Worm (Caenorhabditis elegans) whole organism, young adult: ENCODE results near the gene F40G12.9.

ENCODE experiments used
- B0336.3 ChIP-seq: fragments of 200-800 bp; sonication (Bioruptor generic); IDR thresholded peaks from 2 replicates; pipeline ENCODE4 v1.3.6; 2022; ENCODE audit warnings: missing genetic modification characterization, missing compliant biosample characterization
- C17E4.6 ChIP-seq: fragments of 200-800 bp; sonication (Bioruptor generic); IDR thresholded peaks from 2 replicates; pipeline ENCODE4 v1.3.6; 2022; ENCODE audit warnings: missing genetic modification reagents, missing genetic modification characterization, missing compliant biosample characterization
- F22D6.2 ChIP-seq: sonication (generic microtip); optimal IDR thresholded peaks from 2 replicates; lab custom pipeline; 2016; ENCODE audit warnings: mild to moderate bottlenecking, missing genetic modification characterization, missing compliant biosample characterization
- F23B12.7 ChIP-seq: sonication (generic microtip); optimal IDR thresholded peaks from 2 replicates; lab custom pipeline; 2017; ENCODE audit warnings: missing genetic modification characterization, mild to moderate bottlenecking, missing compliant biosample characterization, antibody characterized with exemption, moderate library complexity; ENCODE audit not compliant: insufficient read depth
- T07F8.4 ChIP-seq: sonication (generic microtip); optimal IDR thresholded peaks from 2 replicates; lab custom pipeline; 2016; ENCODE audit warnings: mild to moderate bottlenecking, missing genetic modification characterization, moderate library complexity, missing compliant biosample characterization
- Y56A3A.18 ChIP-seq: fragments of 200-800 bp; sonication (Bioruptor generic); IDR thresholded peaks from 2 replicates; pipeline ENCODE4 v1.3.6; 2022; ENCODE audit warnings: missing genetic modification reagents, missing genetic modification characterization, missing compliant biosample characterization
- ZK185.1 ChIP-seq: sonication (generic microtip); optimal IDR thresholded peaks from 2 replicates; lab custom pipeline; 2016; ENCODE audit warnings: mild to moderate bottlenecking, missing genetic modification characterization, missing compliant biosample characterization; ENCODE audit not compliant: poor library complexity, severe bottlenecking
- akir-1 ChIP-seq: fragments of 200-800 bp; sonication (Bioruptor generic); optimal IDR thresholded peaks from 2 replicates; lab custom pipeline; 2018; ENCODE audit warnings: mild to moderate bottlenecking, missing genetic modification characterization, moderate library complexity, missing compliant biosample characterization
- attf-3 ChIP-seq: fragments of 200-800 bp; sonication (Bioruptor generic); conservative IDR thresholded peaks from 2 replicates; pipeline ENCODE4 v1.3.6; 2022; ENCODE audit warnings: missing genetic modification reagents, missing genetic modification characterization, missing compliant biosample characterization
- attf-6 ChIP-seq: fragments of 200-800 bp; sonication (Bioruptor generic); IDR thresholded peaks from 2 replicates; pipeline ENCODE4 v1.3.6; 2022; ENCODE audit warnings: missing genetic modification reagents, missing genetic modification characterization, missing compliant biosample characterization
- bed-1 ChIP-seq: fragments of 200-800 bp; sonication (Bioruptor generic); IDR thresholded peaks from 2 replicates; pipeline ENCODE4 v1.3.6; 2022; ENCODE audit warnings: missing genetic modification reagents, missing genetic modification characterization, missing compliant biosample characterization
- cebp-1 ChIP-seq, 2 experiments: fragments of 200-800 bp in 1 of 2; sonication (Bioruptor generic) in 1 of 2; sonication (generic microtip) in 1 of 2; IDR thresholded peaks in 1 of 2; optimal IDR thresholded peaks in 1 of 2; 2 replicates each; pipeline versions ENCODE4 v1.3.6 to Lab custom; 2017 to 2022; ENCODE audit warnings: missing compliant biosample characterization in 2 of 2, missing genetic modification characterization in 2 of 2, mild to moderate bottlenecking in 1 of 2, missing genetic modification reagents in 1 of 2, moderate library complexity in 1 of 2
- cebp-2 ChIP-seq: fragments of 200-800 bp; sonication (Bioruptor generic); IDR thresholded peaks from 2 replicates; pipeline ENCODE4 v1.3.6; 2022; ENCODE audit warnings: missing genetic modification characterization, missing compliant biosample characterization
- ceh-100 ChIP-seq: fragments of 200-800 bp; sonication (Bioruptor generic); IDR thresholded peaks from 2 replicates; pipeline ENCODE4 v1.3.6; 2022; ENCODE audit warnings: missing genetic modification reagents, missing genetic modification characterization, missing compliant biosample characterization
- egrh-3 ChIP-seq: fragments of 200-800 bp; sonication (Bioruptor generic); IDR thresholded peaks from 2 replicates; pipeline ENCODE4 v1.3.6; 2022; ENCODE audit warnings: missing genetic modification reagents, missing genetic modification characterization, missing compliant biosample characterization
- ekl-4 ChIP-seq: fragments of 200-800 bp; sonication (Bioruptor generic); IDR thresholded peaks from 2 replicates; pipeline ENCODE4 v1.3.6; 2022; ENCODE audit warnings: missing genetic modification reagents, missing genetic modification characterization, missing compliant biosample characterization
- ets-4 ChIP-seq: fragments of 200-800 bp; sonication (Bioruptor generic); optimal IDR thresholded peaks from 2 replicates; lab custom pipeline; 2018; ENCODE audit warnings: mild to moderate bottlenecking, missing genetic modification characterization, missing compliant biosample characterization
- fkh-3 ChIP-seq: sonication (generic microtip); optimal IDR thresholded peaks from 2 replicates; lab custom pipeline; 2016; ENCODE audit warnings: mild to moderate bottlenecking, missing genetic modification characterization, missing compliant biosample characterization
- hlh-26 ChIP-seq: fragments of 200-800 bp; sonication (Bioruptor generic); conservative IDR thresholded peaks from 2 replicates; pipeline ENCODE4 v1.3.6; 2022; ENCODE audit warnings: missing genetic modification reagents, missing genetic modification characterization, missing compliant biosample characterization
- hmg-1.2 ChIP-seq: fragments of 200-800 bp; sonication (Bioruptor generic); IDR thresholded peaks from 2 replicates; pipeline ENCODE4 v1.3.6; 2022; ENCODE audit warnings: missing genetic modification reagents, missing genetic modification characterization, missing compliant biosample characterization
- hmg-20 ChIP-seq: fragments of 200-800 bp; sonication (Bioruptor generic); IDR thresholded peaks from 2 replicates; pipeline ENCODE4 v1.3.6; 2022; ENCODE audit warnings: missing genetic modification reagents, missing genetic modification characterization, missing compliant biosample characterization
- lin-35 ChIP-seq, 3 experiments: fragments of 150-350 bp in 2 of 3; sonication (generic microtip) in 1 of 3; optimal IDR thresholded peaks; 2 replicates each; lab custom pipeline; 2014 to 2018; ENCODE audit warnings: missing biosample characterization in 3 of 3, missing genetic modification characterization in 3 of 3, missing genetic modification reagents in 3 of 3
- lin-40 ChIP-seq: sonication (generic microtip); optimal IDR thresholded peaks from 2 replicates; lab custom pipeline; 2016; ENCODE audit warnings: missing genetic modification characterization, mild to moderate bottlenecking, missing compliant biosample characterization, missing genotype, missing genetic modification reagents
- madf-6 ChIP-seq: fragments of 200-800 bp; sonication (Bioruptor generic); IDR thresholded peaks from 2 replicates; pipeline ENCODE4 v1.3.6; 2022; ENCODE audit warnings: missing genetic modification reagents, missing genetic modification characterization, missing compliant biosample characterization
- madf-8 ChIP-seq: fragments of 200-800 bp; sonication (Bioruptor generic); conservative IDR thresholded peaks from 2 replicates; pipeline ENCODE4 v1.3.6; 2022; ENCODE audit warnings: missing genetic modification reagents, missing genetic modification characterization, missing compliant biosample characterization
- mcd-1 ChIP-seq: fragments of 200-800 bp; sonication (Bioruptor generic); IDR thresholded peaks from 2 replicates; pipeline ENCODE4 v1.3.6; 2022; ENCODE audit warnings: missing genetic modification reagents, missing genetic modification characterization, missing compliant biosample characterization
- nfya-1 ChIP-seq: sonication (generic microtip); optimal IDR thresholded peaks from 2 replicates; lab custom pipeline; 2017; ENCODE audit warnings: antibody characterized with exemption, missing compliant biosample characterization, missing genetic modification characterization, borderline replicate concordance; ENCODE audit not compliant: insufficient read depth
- nhr-120 ChIP-seq: fragments of 200-800 bp; sonication (Bioruptor generic); IDR thresholded peaks from 2 replicates; pipeline ENCODE4 v1.3.6; 2022; ENCODE audit warnings: missing genetic modification characterization, missing compliant biosample characterization
- nhr-27 ChIP-seq: fragments of 200-800 bp; sonication (Bioruptor generic); optimal IDR thresholded peaks from 2 replicates; lab custom pipeline; 2018; ENCODE audit warnings: mild to moderate bottlenecking, missing genetic modification characterization, moderate library complexity, missing compliant biosample characterization
- nhr-80 ChIP-seq: sonication (generic microtip); optimal IDR thresholded peaks from 2 replicates; lab custom pipeline; 2016; ENCODE audit warnings: missing genetic modification characterization, missing compliant biosample characterization
- pbrm-1 ChIP-seq: fragments of 200-800 bp; sonication (Bioruptor generic); IDR thresholded peaks from 2 replicates; pipeline ENCODE4 v1.3.6; 2022; ENCODE audit warnings: missing genetic modification reagents, missing genetic modification characterization, missing compliant biosample characterization
- repo-1 ChIP-seq: sonication (generic microtip); optimal IDR thresholded peaks from 2 replicates; lab custom pipeline; 2017; ENCODE audit warnings: mild to moderate bottlenecking, missing genetic modification characterization, missing compliant biosample characterization
- sea-2 ChIP-seq: fragments of 200-800 bp; sonication (Bioruptor generic); IDR thresholded peaks from 2 replicates; pipeline ENCODE4 v1.3.6; 2022; ENCODE audit warnings: missing genetic modification characterization, missing compliant biosample characterization
- snpc-1.3 ChIP-seq: sonication (generic microtip); optimal IDR thresholded peaks from 2 replicates; lab custom pipeline; 2017; ENCODE audit warnings: missing genetic modification characterization, mild to moderate bottlenecking, missing compliant biosample characterization, antibody characterized with exemption, moderate library complexity, missing genotype, missing genetic modification reagents; ENCODE audit not compliant: insufficient read depth
- unc-130 ChIP-seq: sonication (generic microtip); optimal IDR thresholded peaks from 2 replicates; lab custom pipeline; 2016; ENCODE audit warnings: missing genetic modification reagents, missing genetic modification characterization, missing compliant biosample characterization
- zfh-2 ChIP-seq: fragments of 200-800 bp; sonication (Bioruptor generic); conservative IDR thresholded peaks from 2 replicates; pipeline ENCODE4 v1.3.6; 2022; ENCODE audit warnings: missing genetic modification reagents, missing genetic modification characterization, missing compliant biosample characterization
- ztf-26 ChIP-seq: sonication (generic microtip); optimal IDR thresholded peaks from 2 replicates; lab custom pipeline; 2017; ENCODE audit warnings: missing genetic modification characterization, missing compliant biosample characterization
- ztf-3 ChIP-seq: fragments of 200-800 bp; sonication (Bioruptor generic); optimal IDR thresholded peaks from 2 replicates; lab custom pipeline; 2018; ENCODE audit warnings: mild to moderate bottlenecking, missing genetic modification characterization, missing compliant biosample characterization
- ztf-6 ChIP-seq: fragments of 200-800 bp; sonication (Bioruptor generic); IDR thresholded peaks from 2 replicates; pipeline ENCODE4 v1.3.6; 2022; ENCODE audit warnings: missing genetic modification reagents, missing genetic modification characterization, missing compliant biosample characterization

The F40G12.9 gene

DNA sequence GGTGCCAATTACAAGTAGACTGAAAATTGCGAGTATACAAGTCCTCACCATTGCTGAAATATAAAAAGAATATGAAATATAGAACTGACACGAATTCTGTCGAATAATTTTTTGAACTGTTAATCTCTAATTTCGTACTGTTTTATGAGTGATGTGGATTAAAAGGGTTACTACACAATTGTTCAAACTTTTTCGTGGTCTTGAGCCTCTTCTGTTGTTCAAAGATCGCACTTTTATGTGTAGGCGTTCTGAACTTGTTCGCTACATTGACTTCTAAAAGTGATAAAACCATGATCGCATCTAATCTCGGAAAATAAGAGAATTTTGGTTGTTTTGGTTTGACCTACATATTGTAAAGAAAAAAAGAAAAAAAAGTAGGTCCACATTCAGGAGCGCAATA lies 34.4 kb upstream of the F40G12.9 start, which contains the start of gene K02E11.4:
Gene K02E11.4, minus strand, starts transcription at position 101 of the 400 bp plus-strand sequence.
- TF ChIP-seq bed-1 (GFP tag; lab: Robert Waterston, UW) (no peak), ztf-3 (no peak), attf-6 (GFP tag; lab: Robert Waterston, UW) (no peak), F23B12.7 (no peak), nhr-27 (no peak), ztf-6 (no peak), egrh-3 (GFP tag; lab: Robert Waterston, UW) (no peak), madf-8 (GFP tag; lab: Robert Waterston, UW) (no peak), mcd-1 (no peak)
- TF ChIP-seq, all 124 proteins: peak for 0

DNA sequence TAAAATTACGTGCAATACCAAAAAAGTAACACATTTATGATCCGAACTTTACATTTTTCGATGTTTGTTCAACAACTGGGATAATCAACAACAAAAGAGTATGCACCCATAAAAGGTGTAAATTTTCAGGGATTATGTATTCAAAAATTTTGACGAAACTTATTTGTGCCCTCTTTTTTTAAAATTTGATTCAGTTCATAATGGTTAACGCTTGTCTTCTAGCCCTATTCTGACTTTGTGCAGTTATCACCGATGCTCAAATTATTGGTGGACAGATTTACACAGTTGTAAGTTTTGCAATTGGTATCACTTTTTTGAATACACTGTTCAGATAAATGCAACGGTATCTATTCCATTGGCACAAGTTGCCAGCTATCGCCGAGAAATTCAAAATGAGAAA lies 33.8 kb upstream of the F40G12.9 start, which contains the start of gene K02E11.6:
Gene K02E11.6, plus strand, starts transcription at position 149 of the 400 bp plus-strand sequence.
- no peak for TF ChIP-seq hlh-26 (GFP tag; lab: Robert Waterston, UW)
- no peak for TF ChIP-seq nhr-80 (tag; lab: Kevin White, UChicago)
- TF ChIP-seq, all 124 proteins: peak for 0

DNA sequence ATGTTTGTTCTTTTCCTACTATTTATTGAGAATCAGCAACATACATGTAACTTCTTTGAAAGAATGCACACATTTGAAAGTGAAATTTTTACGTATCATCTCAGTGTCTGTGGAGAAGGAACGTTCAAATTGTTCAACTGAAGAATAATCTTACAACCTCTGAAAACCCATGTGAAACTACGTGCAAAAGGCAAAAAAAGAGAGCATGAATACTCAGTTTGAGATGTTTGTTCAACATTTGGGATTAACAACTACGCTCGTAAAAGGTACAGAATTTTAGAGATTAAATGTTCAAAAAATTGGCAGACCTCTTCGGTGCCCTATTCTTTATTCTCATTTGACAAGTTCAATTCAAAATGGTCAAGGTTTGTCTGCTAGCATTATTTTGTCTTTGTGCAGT lies 30.4 kb upstream of the F40G12.9 start, which contains the start of gene K02E11.5:
Gene K02E11.5, plus strand, starts transcription at position 301 of the 400 bp plus-strand sequence.
- TF ChIP-seq fkh-3 (tag; lab: Kevin White, UChicago) (no peak), attf-6 (GFP tag; lab: Robert Waterston, UW) (no peak), pbrm-1 (GFP tag; lab: Robert Waterston, UW) (no peak), lin-35 (GFP tag; optimal IDR thresholded peaks at IDR 0.05; lab: Kevin White, UChicago) (no peak), repo-1 (tag; lab: Kevin White, UChicago) (no peak), zfh-2 (GFP tag; lab: Robert Waterston, UW) (no peak), attf-3 (GFP tag; lab: Robert Waterston, UW) (no peak), F22D6.2 (tag; lab: Kevin White, UChicago) (no peak), lin-40 (tag; lab: Kevin White, UChicago) (no peak), ztf-26 (tag; lab: Kevin White, UChicago) (no peak), C17E4.6 (GFP tag; lab: Robert Waterston, UW) (no peak), ZK185.1 (tag; lab: Kevin White, UChicago) (no peak), cebp-2 (GFP tag; lab: Robert Waterston, UW) (no peak), akir-1 (no peak), B0336.3 (no peak), madf-6 (GFP tag; lab: Robert Waterston, UW) (no peak), nhr-120 (no peak)

DNA sequence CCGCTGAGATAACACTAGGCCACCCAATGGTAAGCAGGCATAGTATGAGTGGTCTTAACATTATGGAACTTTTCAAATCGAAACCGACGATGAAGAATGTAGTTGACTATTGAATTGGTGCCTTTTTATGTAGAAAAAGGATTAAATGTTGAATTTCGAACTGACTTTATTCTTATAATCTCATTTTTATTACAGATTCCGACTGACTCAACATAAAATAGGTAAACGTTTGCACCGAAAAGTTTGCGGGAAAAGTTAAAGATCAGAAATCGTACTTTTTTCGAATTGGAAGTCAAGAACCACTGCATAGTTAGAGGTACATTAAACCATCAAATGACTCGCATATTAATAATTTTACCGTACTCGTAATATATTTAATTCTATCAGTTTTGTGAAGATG lies 28.2 kb upstream of the F40G12.9 start, which contains the start of gene K02E11.7:
Gene K02E11.7, minus strand, starts transcription at position 101 of the 400 bp plus-strand sequence.
- TF ChIP-seq ceh-100 (GFP tag; lab: Robert Waterston, UW) (no peak), repo-1 (tag; lab: Kevin White, UChicago) (no peak), sea-2 (GFP tag; lab: Robert Waterston, UW) (no peak), hmg-20 (GFP tag; lab: Robert Waterston, UW) (no peak), madf-6 (GFP tag; lab: Robert Waterston, UW) (no peak), hmg-1.2 (GFP tag; lab: Robert Waterston, UW) (no peak), nfya-1 (tag; lab: Kevin White, UChicago) (no peak), ekl-4 (GFP tag; lab: Robert Waterston, UW) (no peak), unc-130 (GFP tag; lab: Kevin White, UChicago) (no peak), snpc-1.3 (tag; lab: Kevin White, UChicago) (no peak), T07F8.4 (tag; lab: Kevin White, UChicago) (no peak), ets-4 (GFP tag; lab: Kevin White, UChicago) (no peak), Y56A3A.18 (no peak), cebp-1 (GFP tag; IDR thresholded peaks at IDR 0.05; lab: Robert Waterston, UW) (no peak), cebp-1 (tag; optimal IDR thresholded peaks at IDR 0.05; lab: Kevin White, UChicago) (no peak)
